Worm (Caenorhabditis elegans) whole organism, L3 larva: ENCODE results near the gene K09F6.13.

ENCODE experiments used
- aly-2 ChIP-seq: fragments of 150-350 bp; optimal IDR thresholded peaks from 2 replicates; lab custom pipeline; 2014; ENCODE audit warnings: missing biosample characterization, missing genetic modification characterization
- fkh-10 ChIP-seq: sonication (generic microtip); optimal IDR thresholded peaks from 2 replicates; lab custom pipeline; 2017; ENCODE audit warnings: missing biosample characterization, missing genetic modification reagents, missing genetic modification characterization
- mdl-1 ChIP-seq: fragments of 150-350 bp; optimal IDR thresholded peaks from 2 replicates; lab custom pipeline; 2014; ENCODE audit warnings: missing biosample characterization, missing genetic modification characterization
- nhr-23 ChIP-seq: fragments of 150-350 bp; optimal IDR thresholded peaks from 2 replicates; lab custom pipeline; 2014; ENCODE audit warnings: missing biosample characterization, missing genetic modification reagents, missing genetic modification characterization
- nhr-237 ChIP-seq: fragments of 150-350 bp; optimal IDR thresholded peaks from 2 replicates; lab custom pipeline; 2014; ENCODE audit warnings: missing biosample characterization, missing genetic modification characterization
- nhr-77 ChIP-seq: fragments of 150-350 bp; optimal IDR thresholded peaks from 2 replicates; lab custom pipeline; 2014; ENCODE audit warnings: missing biosample characterization, missing genetic modification characterization
- ztf-11 ChIP-seq: fragments of 150-350 bp; optimal IDR thresholded peaks from 2 replicates; lab custom pipeline; 2014; ENCODE audit warnings: missing biosample characterization, missing genetic modification characterization

DNA sequence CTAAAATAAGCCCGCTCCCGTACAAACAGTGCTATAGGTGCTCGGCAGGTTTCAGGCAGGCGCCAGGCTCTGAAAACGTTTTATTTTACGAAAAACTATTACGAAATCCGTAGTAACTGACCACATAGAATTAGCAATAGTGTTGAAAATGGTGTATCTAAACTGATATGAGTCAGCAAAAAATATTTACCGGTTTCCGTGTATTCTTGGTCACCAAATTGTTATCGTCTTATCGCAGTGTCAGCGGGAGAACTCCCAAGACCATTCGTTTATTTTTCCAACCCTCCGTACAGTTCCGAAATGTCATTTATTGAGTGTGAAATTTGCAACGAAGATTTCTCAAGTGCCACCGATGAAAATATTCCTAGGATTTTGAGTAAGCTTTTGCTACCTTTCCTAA, 43.3 kb downstream of the K09F6.13 start, which contains the start of gene F43C11.8:
- TF ChIP-seq nhr-23 (tag; lab: Kevin White, UChicago) = no peak
- TF ChIP-seq nhr-237 = no peak
- no peak for TF ChIP-seq ztf-11 (tag; lab: Kevin White, UChicago)
- no peak for TF ChIP-seq mdl-1 (tag; lab: Kevin White, UChicago)
- TF ChIP-seq fkh-10 = no peak
- no peak for TF ChIP-seq aly-2
- TF ChIP-seq nhr-77 (tag; lab: Kevin White, UChicago) = no peak
